Worm (Caenorhabditis elegans) whole organism, L2 larva: ENCODE results near the gene ocr-1.

Source experiments
- C34F6.9 ChIP-seq: fragments of 150-350 bp; optimal IDR thresholded peaks from 2 replicates; lab custom pipeline; 2014; ENCODE audit warnings: missing biosample characterization, missing genetic modification characterization
- F13H6.1 ChIP-seq: sonication (generic microtip); optimal IDR thresholded peaks from 2 replicates; lab custom pipeline; 2016; ENCODE audit warnings: missing genetic modification characterization, missing compliant biosample characterization
- R02D3.7 ChIP-seq: fragments of 150-350 bp; optimal IDR thresholded peaks from 2 replicates; lab custom pipeline; 2014; ENCODE audit warnings: missing biosample characterization, missing genetic modification characterization
- Y55F3AM.14 ChIP-seq: fragments of 200-800 bp; sonication (Bioruptor generic); optimal IDR thresholded peaks from 2 replicates; lab custom pipeline; 2018; ENCODE audit warnings: mild to moderate bottlenecking, missing genetic modification characterization, missing compliant biosample characterization
- ZK546.5 ChIP-seq: sonication (generic microtip); optimal IDR thresholded peaks from 2 replicates; lab custom pipeline; 2017; ENCODE audit warnings: missing biosample characterization, missing genetic modification characterization
- aly-2 ChIP-seq: fragments of 150-350 bp; optimal IDR thresholded peaks from 2 replicates; lab custom pipeline; 2014; ENCODE audit warnings: missing biosample characterization, missing genetic modification characterization
- ama-1 ChIP-seq: fragments of 150-350 bp; optimal IDR thresholded peaks from 2 replicates; lab custom pipeline; 2018; ENCODE audit warnings: inconsistent platforms
- blmp-1 ChIP-seq: sonication (generic microtip); optimal IDR thresholded peaks from 2 replicates; lab custom pipeline; 2017; ENCODE audit warnings: missing genetic modification characterization, mild to moderate bottlenecking, missing compliant biosample characterization, antibody characterized with exemption, moderate library complexity; ENCODE audit not compliant: insufficient read depth
- ceh-16 ChIP-seq: fragments of 150-350 bp; optimal IDR thresholded peaks from 2 replicates; lab custom pipeline; 2014; ENCODE audit warnings: missing biosample characterization, missing genetic modification characterization
- ceh-82 ChIP-seq: fragments of 150-350 bp; optimal IDR thresholded peaks from 2 replicates; lab custom pipeline; 2014; ENCODE audit warnings: missing biosample characterization, missing genetic modification characterization
- crh-2 ChIP-seq: sonication (generic microtip); optimal IDR thresholded peaks from 2 replicates; lab custom pipeline; 2017; ENCODE audit warnings: missing biosample characterization, missing genetic modification characterization
- dmd-4 ChIP-seq: sonication (generic microtip); optimal IDR thresholded peaks from 2 replicates; lab custom pipeline; 2017; ENCODE audit warnings: missing biosample characterization, missing genetic modification characterization
- egl-27 ChIP-seq: sonication (generic microtip); optimal IDR thresholded peaks from 3 replicates; lab custom pipeline; 2017; ENCODE audit warnings: missing biosample characterization, missing genetic modification reagents, missing genetic modification characterization
- elt-1 ChIP-seq: fragments of 150-350 bp; optimal IDR thresholded peaks from 2 replicates; lab custom pipeline; 2014; ENCODE audit warnings: missing biosample characterization, missing genetic modification characterization
- elt-3 ChIP-seq: sonication (generic microtip); optimal IDR thresholded peaks from 2 replicates; lab custom pipeline; 2017; ENCODE audit warnings: missing biosample characterization, missing genetic modification characterization
- gmeb-1 ChIP-seq: fragments of 150-350 bp; optimal IDR thresholded peaks from 2 replicates; lab custom pipeline; 2014; ENCODE audit warnings: missing biosample characterization, missing genetic modification characterization
- lin-11 ChIP-seq: fragments of 150-350 bp; sonication (generic microtip); optimal IDR thresholded peaks from 2 replicates; lab custom pipeline; 2014; ENCODE audit warnings: missing biosample characterization, missing genetic modification characterization, inconsistent platforms, mixed read lengths
- lin-13 ChIP-seq: fragments of 150-350 bp; optimal IDR thresholded peaks from 2 replicates; lab custom pipeline; 2014; ENCODE audit warnings: missing biosample characterization, missing genetic modification reagents, missing genetic modification characterization
- lin-39 ChIP-seq: fragments of 150-350 bp; optimal IDR thresholded peaks from 2 replicates; lab custom pipeline; 2014; ENCODE audit warnings: missing biosample characterization, missing genetic modification reagents, missing genetic modification characterization
- lsy-2 ChIP-seq, 2 experiments: fragments of 150-350 bp in 1 of 2; sonication (generic microtip) in 1 of 2; optimal IDR thresholded peaks; 2 replicates each; lab custom pipeline; 2014 to 2017; ENCODE audit warnings: missing biosample characterization in 2 of 2, missing genetic modification characterization in 2 of 2
- mab-5 ChIP-seq: fragments of 150-350 bp; optimal IDR thresholded peaks from 2 replicates; lab custom pipeline; 2014; ENCODE audit warnings: missing biosample characterization, missing genetic modification characterization
- mdl-1 ChIP-seq, 2 experiments: fragments of 150-350 bp in 1 of 2; sonication (generic microtip) in 1 of 2; optimal IDR thresholded peaks; 2 replicates each; lab custom pipeline; 2017; ENCODE audit warnings: missing biosample characterization in 2 of 2, missing genetic modification characterization in 2 of 2
- nhr-10 ChIP-seq: sonication (generic microtip); optimal IDR thresholded peaks from 2 replicates; lab custom pipeline; 2017; ENCODE audit warnings: missing biosample characterization, missing genetic modification characterization
- nhr-11 ChIP-seq: fragments of 150-350 bp; optimal IDR thresholded peaks from 2 replicates; lab custom pipeline; 2014; ENCODE audit warnings: missing biosample characterization, missing genetic modification characterization
- nhr-129 ChIP-seq: fragments of 150-350 bp; optimal IDR thresholded peaks from 2 replicates; lab custom pipeline; 2014; ENCODE audit warnings: missing biosample characterization, missing genetic modification characterization
- nhr-21 ChIP-seq: fragments of 150-350 bp; optimal IDR thresholded peaks from 2 replicates; lab custom pipeline; 2014; ENCODE audit warnings: missing biosample characterization, missing genetic modification characterization
- nhr-23 ChIP-seq: fragments of 150-350 bp; optimal IDR thresholded peaks from 2 replicates; lab custom pipeline; 2014; ENCODE audit warnings: missing biosample characterization, missing genetic modification reagents, missing genetic modification characterization
- nhr-237 ChIP-seq: fragments of 150-350 bp; optimal IDR thresholded peaks from 2 replicates; lab custom pipeline; 2014; ENCODE audit warnings: missing biosample characterization, missing genetic modification characterization
- nhr-25 ChIP-seq: fragments of 150-350 bp; sonication (generic microtip); optimal IDR thresholded peaks from 3 replicates; lab custom pipeline; 2014; ENCODE audit warnings: missing biosample characterization, missing genetic modification characterization
- nhr-6 ChIP-seq: fragments of 150-350 bp; optimal IDR thresholded peaks from 2 replicates; lab custom pipeline; 2014; ENCODE audit warnings: missing biosample characterization, missing genetic modification characterization
- nhr-77 ChIP-seq: fragments of 150-350 bp; optimal IDR thresholded peaks from 2 replicates; lab custom pipeline; 2014; ENCODE audit warnings: missing biosample characterization, missing genetic modification characterization
- sem-4 ChIP-seq: fragments of 150-350 bp; optimal IDR thresholded peaks from 2 replicates; lab custom pipeline; 2014; ENCODE audit warnings: missing biosample characterization, missing genetic modification reagents, missing genetic modification characterization
- skn-1 ChIP-seq: sonication (generic microtip); optimal IDR thresholded peaks from 2 replicates; lab custom pipeline; 2017; ENCODE audit warnings: missing biosample characterization, missing genetic modification characterization
- sma-3 ChIP-seq: sonication (generic microtip); optimal IDR thresholded peaks from 2 replicates; lab custom pipeline; 2016; ENCODE audit warnings: missing genetic modification reagents, missing genetic modification characterization, missing compliant biosample characterization
- sma-9 ChIP-seq, 2 experiments: fragments of 150-350 bp in 1 of 2; sonication (generic microtip) in 1 of 2; optimal IDR thresholded peaks; 2 replicates each; lab custom pipeline; 2014 to 2016; ENCODE audit warnings: missing genetic modification characterization in 2 of 2, mild to moderate bottlenecking in 1 of 2, missing biosample characterization in 1 of 2, missing compliant biosample characterization in 1 of 2, missing genetic modification reagents in 1 of 2, moderate library complexity in 1 of 2
- snpc-4 ChIP-seq: fragments of 150-350 bp; optimal IDR thresholded peaks from 2 replicates; lab custom pipeline; 2014; ENCODE audit warnings: missing biosample characterization, missing genetic modification characterization
- unc-39 ChIP-seq: fragments of 150-350 bp; optimal IDR thresholded peaks from 2 replicates; lab custom pipeline; 2014; ENCODE audit warnings: missing biosample characterization, missing genetic modification characterization
- unc-55 ChIP-seq: fragments of 150-350 bp; sonication (generic microtip); optimal IDR thresholded peaks from 3 replicates; lab custom pipeline; 2014; ENCODE audit warnings: missing biosample characterization, missing genetic modification reagents, missing genetic modification characterization
- unc-62 ChIP-seq: fragments of 150-350 bp; optimal IDR thresholded peaks from 2 replicates; lab custom pipeline; 2014; ENCODE audit warnings: missing biosample characterization, missing genetic modification reagents, missing genetic modification characterization
- zag-1 ChIP-seq: fragments of 150-350 bp; optimal IDR thresholded peaks from 2 replicates; lab custom pipeline; 2014; ENCODE audit warnings: missing biosample characterization, missing genetic modification characterization
- ztf-11 ChIP-seq: sonication (generic microtip); optimal IDR thresholded peaks from 2 replicates; lab custom pipeline; 2017; ENCODE audit warnings: missing biosample characterization, missing genetic modification characterization
- ztf-4 ChIP-seq: fragments of 150-350 bp; optimal IDR thresholded peaks from 2 replicates; lab custom pipeline; 2014; ENCODE audit warnings: missing biosample characterization, missing genetic modification characterization

Gene ocr-1

ce11 chrV:10719833-10720170 is 44.4 kb upstream of the ocr-1 start (continued):
- no peak for TF ChIP-seq lin-39
- TF ChIP-seq nhr-77 = no peak
- TF ChIP-seq nhr-10 (tag; lab: Kevin White, UChicago) = no peak
- TF ChIP-seq nhr-25 (tag; lab: Kevin White, UChicago) = peak; percentile 90
- peak; percentile 93 for TF ChIP-seq sma-9 (GFP tag; optimal IDR thresholded peaks at IDR 0.05; lab: Kevin White, UChicago)
- no peak for TF ChIP-seq sma-9 (tag; optimal IDR thresholded peaks at IDR 0.05; lab: Kevin White, UChicago)

ce11 chrV:10720303-10720847 is 43.8 kb upstream of the ocr-1 start:
- TF ChIP-seq nhr-23 (tag; lab: Kevin White, UChicago) (no peak), elt-3 (tag; lab: Kevin White, UChicago) (no peak), mab-5 (tag; lab: Kevin White, UChicago) (peak; percentile 55), sma-9 (GFP tag; optimal IDR thresholded peaks at IDR 0.05; lab: Kevin White, UChicago) (peak; percentile 74), sma-9 (tag; optimal IDR thresholded peaks at IDR 0.05; lab: Kevin White, UChicago) (no peak)
- TF ChIP-seq, all 48 proteins: peak for 2

ce11 chrV:10720876-10721275 is 43.3 kb upstream of the ocr-1 start:
- TF ChIP-seq F13H6.1 (tag; lab: Kevin White, UChicago) (no peak), elt-1 (tag; lab: Kevin White, UChicago) (no peak), lin-13 (GFP tag; lab: Kevin White, UChicago) (no peak), nhr-25 (tag; lab: Kevin White, UChicago) (peak; percentile 45), blmp-1 (tag; lab: Kevin White, UChicago) (peak; percentile 22)
- TF ChIP-seq, all 48 proteins: peak for 2

- TF ChIP-seq blmp-1 (tag; lab: Kevin White, UChicago) (no peak), unc-55 (GFP tag; lab: Kevin White, UChicago) (peak; percentile 41), sma-9 (GFP tag; optimal IDR thresholded peaks at IDR 0.05; lab: Kevin White, UChicago) (peak; percentile 45), sma-9 (tag; optimal IDR thresholded peaks at IDR 0.05; lab: Kevin White, UChicago) (no peak)
- TF ChIP-seq, all 48 proteins: peak for 2
Observed at ce11 chrV:10721304-10721703, 42.9 kb upstream of the ocr-1 start.

- peak; percentile 32 for TF ChIP-seq lin-11 (tag; lab: Kevin White, UChicago)
- peak; percentile 32 for TF ChIP-seq unc-55 (GFP tag; lab: Kevin White, UChicago)
- no peak for TF ChIP-seq nhr-10 (tag; lab: Kevin White, UChicago)
- peak in 1 of 2 experiments; percentile 52 for TF ChIP-seq lsy-2 (tag; optimal IDR thresholded peaks at IDR 0.05; lab: Kevin White, UChicago)
- TF ChIP-seq egl-27 (tag; lab: Kevin White, UChicago) = peak; percentile 13
- TF ChIP-seq C34F6.9 = peak; percentile 55
- TF ChIP-seq sma-9 (GFP tag; optimal IDR thresholded peaks at IDR 0.05; lab: Kevin White, UChicago) = peak; percentile 88
- no peak for TF ChIP-seq sma-9 (tag; optimal IDR thresholded peaks at IDR 0.05; lab: Kevin White, UChicago)
- no peak for TF ChIP-seq nhr-6 (tag; lab: Kevin White, UChicago)
- TF ChIP-seq skn-1 = no peak
- no peak for TF ChIP-seq sma-3 (GFP tag; lab: Kevin White, UChicago)
- no peak for TF ChIP-seq mab-5 (tag; lab: Kevin White, UChicago)
- TF ChIP-seq nhr-237 (tag; lab: Kevin White, UChicago) = no peak
- peak; percentile 90 for TF ChIP-seq blmp-1 (tag; lab: Kevin White, UChicago)
- TF ChIP-seq nhr-21 (tag; lab: Kevin White, UChicago) = no peak
- no peak for TF ChIP-seq gmeb-1 (tag; lab: Kevin White, UChicago)
- peak in 1 of 2 experiments; percentile 47 for TF ChIP-seq mdl-1 (tag; optimal IDR thresholded peaks at IDR 0.05; lab: Kevin White, UChicago)
- TF ChIP-seq ZK546.5 (tag; lab: Kevin White, UChicago) = no peak
- no peak for TF ChIP-seq R02D3.7 (tag; lab: Kevin White, UChicago)
- no peak for TF ChIP-seq ceh-16 (tag; lab: Kevin White, UChicago)
- peak; percentile 56 for TF ChIP-seq zag-1 (tag; lab: Kevin White, UChicago)
- TF ChIP-seq nhr-129 (tag; lab: Kevin White, UChicago) = peak; percentile 29
- TF ChIP-seq ztf-4 = no peak
- TF ChIP-seq Y55F3AM.14 (GFP tag; lab: Kevin White, UChicago) = peak; percentile 65
- no peak for TF ChIP-seq ztf-11 (tag; lab: Kevin White, UChicago)
- no peak for TF ChIP-seq unc-62 (GFP tag; lab: Kevin White, UChicago)
- peak; percentile 8 for TF ChIP-seq crh-2 (tag; lab: Kevin White, UChicago)
- TF ChIP-seq nhr-11 (tag; lab: Kevin White, UChicago) = no peak
- no peak for TF ChIP-seq nhr-77
- no peak for TF ChIP-seq ama-1
- TF ChIP-seq ceh-82 (tag; lab: Kevin White, UChicago) = no peak
- TF ChIP-seq aly-2 (tag; lab: Kevin White, UChicago) = no peak
- no peak for TF ChIP-seq dmd-4
- no peak for TF ChIP-seq snpc-4 (tag; lab: Kevin White, UChicago)
- TF ChIP-seq sem-4 (tag; lab: Kevin White, UChicago) = peak; percentile 70
- TF ChIP-seq unc-39 (tag; lab: Kevin White, UChicago) = no peak
- peak; percentile 51 for TF ChIP-seq F13H6.1 (tag; lab: Kevin White, UChicago)
- no peak for TF ChIP-seq nhr-23 (tag; lab: Kevin White, UChicago)
- TF ChIP-seq nhr-25 (tag; lab: Kevin White, UChicago) = no peak
Observed at ce11 chrV:10721912-10722426, 42.2 kb upstream of the ocr-1 start.
